Worm (Caenorhabditis elegans) whole organism, young adult: ENCODE measurements around the gene M176.10.

Source experiments
- F10E7.11 ChIP-seq: sonication (generic microtip); optimal IDR thresholded peaks from 2 replicates; lab custom pipeline; 2017; ENCODE audit warnings: mild to moderate bottlenecking, missing genetic modification characterization, moderate library complexity, missing compliant biosample characterization
- F37B4.10 ChIP-seq: fragments of 200-800 bp; sonication (Bioruptor generic); IDR thresholded peaks from 2 replicates; pipeline ENCODE4 v1.3.6; 2022; ENCODE audit warnings: missing genetic modification characterization, missing compliant biosample characterization
- F49E8.2 ChIP-seq: sonication (generic microtip); optimal IDR thresholded peaks from 3 replicates; lab custom pipeline; 2017; ENCODE audit warnings: missing genetic modification characterization, mild to moderate bottlenecking, missing compliant biosample characterization, antibody characterized with exemption, moderate library complexity; ENCODE audit not compliant: insufficient read depth
- F52B5.7 ChIP-seq: sonication (generic microtip); optimal IDR thresholded peaks from 2 replicates; lab custom pipeline; 2016; ENCODE audit warnings: mild to moderate bottlenecking, missing genetic modification characterization, missing compliant biosample characterization
- F57C9.4 ChIP-seq: sonication (generic microtip); optimal IDR thresholded peaks from 2 replicates; lab custom pipeline; 2017; ENCODE audit warnings: mild to moderate bottlenecking, missing genetic modification characterization, missing compliant biosample characterization
- T07F8.4 ChIP-seq: sonication (generic microtip); optimal IDR thresholded peaks from 2 replicates; lab custom pipeline; 2016; ENCODE audit warnings: mild to moderate bottlenecking, missing genetic modification characterization, moderate library complexity, missing compliant biosample characterization
- Y53F4B.3 ChIP-seq: fragments of 200-800 bp; sonication (Bioruptor generic); IDR thresholded peaks from 2 replicates; pipeline ENCODE4 v1.3.6; 2022; ENCODE audit warnings: missing genetic modification reagents, missing genetic modification characterization, missing compliant biosample characterization
- Y56A3A.18 ChIP-seq: fragments of 200-800 bp; sonication (Bioruptor generic); IDR thresholded peaks from 2 replicates; pipeline ENCODE4 v1.3.6; 2022; ENCODE audit warnings: missing genetic modification reagents, missing genetic modification characterization, missing compliant biosample characterization
- Y79H2A.3 ChIP-seq: fragments of 200-800 bp; sonication (Bioruptor generic); conservative IDR thresholded peaks from 2 replicates; pipeline ENCODE4 v1.3.6; 2022; ENCODE audit warnings: missing genetic modification reagents, missing genetic modification characterization, missing compliant biosample characterization
- aptf-2 ChIP-seq: fragments of 200-800 bp; sonication (Bioruptor generic); conservative IDR thresholded peaks from 2 replicates; pipeline ENCODE4 v1.3.6; 2022; ENCODE audit warnings: missing genetic modification reagents, missing genetic modification characterization, missing compliant biosample characterization
- aptf-3 ChIP-seq: fragments of 200-800 bp; sonication (Bioruptor generic); IDR thresholded peaks from 2 replicates; pipeline ENCODE4 v1.3.6; 2022; ENCODE audit warnings: missing genetic modification characterization, missing compliant biosample characterization
- athp-1 ChIP-seq: sonication (generic microtip); optimal IDR thresholded peaks from 2 replicates; lab custom pipeline; 2017; ENCODE audit warnings: mild to moderate bottlenecking, missing genetic modification characterization, missing compliant biosample characterization
- attf-5 ChIP-seq: fragments of 200-800 bp; sonication (Bioruptor generic); optimal IDR thresholded peaks from 2 replicates; lab custom pipeline; 2018; ENCODE audit warnings: mild to moderate bottlenecking, missing genetic modification characterization, missing compliant biosample characterization
- bed-2 ChIP-seq: fragments of 200-800 bp; sonication (Bioruptor generic); IDR thresholded peaks from 2 replicates; pipeline ENCODE4 v1.3.6; 2022; ENCODE audit warnings: missing genetic modification reagents, missing genetic modification characterization, missing compliant biosample characterization
- ceh-100 ChIP-seq: fragments of 200-800 bp; sonication (Bioruptor generic); IDR thresholded peaks from 2 replicates; pipeline ENCODE4 v1.3.6; 2022; ENCODE audit warnings: missing genetic modification reagents, missing genetic modification characterization, missing compliant biosample characterization
- ceh-27 ChIP-seq: fragments of 200-800 bp; sonication (Bioruptor generic); optimal IDR thresholded peaks from 2 replicates; lab custom pipeline; 2018; ENCODE audit warnings: mild to moderate bottlenecking, missing genetic modification characterization, moderate library complexity, missing compliant biosample characterization
- ceh-40 ChIP-seq: fragments of 200-800 bp; sonication (Bioruptor generic); IDR thresholded peaks from 2 replicates; pipeline ENCODE4 v1.3.6; 2022; ENCODE audit warnings: missing genetic modification characterization, missing compliant biosample characterization
- ceh-58 ChIP-seq: fragments of 200-800 bp; sonication (Bioruptor generic); IDR thresholded peaks from 2 replicates; pipeline ENCODE4 v1.3.6; 2022; ENCODE audit warnings: missing genetic modification characterization, missing compliant biosample characterization
- die-1 ChIP-seq: sonication (generic microtip); optimal IDR thresholded peaks from 2 replicates; lab custom pipeline; 2016; ENCODE audit warnings: missing genotype, mild to moderate bottlenecking, missing genetic modification characterization, missing compliant biosample characterization
- fkh-3 ChIP-seq: sonication (generic microtip); optimal IDR thresholded peaks from 2 replicates; lab custom pipeline; 2016; ENCODE audit warnings: mild to moderate bottlenecking, missing genetic modification characterization, missing compliant biosample characterization
- him-1 ChIP-seq: sonication (generic microtip); optimal IDR thresholded peaks from 2 replicates; lab custom pipeline; 2016; ENCODE audit warnings: missing genotype, missing genetic modification reagents, missing genetic modification characterization, missing compliant biosample characterization
- hlh-12 ChIP-seq: sonication (generic microtip); optimal IDR thresholded peaks from 2 replicates; lab custom pipeline; 2016; ENCODE audit warnings: missing genetic modification characterization, missing compliant biosample characterization
- hmg-20 ChIP-seq: fragments of 200-800 bp; sonication (Bioruptor generic); IDR thresholded peaks from 2 replicates; pipeline ENCODE4 v1.3.6; 2022; ENCODE audit warnings: missing genetic modification reagents, missing genetic modification characterization, missing compliant biosample characterization
- let-526 ChIP-seq: fragments of 200-800 bp; sonication (Bioruptor generic); IDR thresholded peaks from 2 replicates; pipeline ENCODE4 v1.3.6; 2022; ENCODE audit warnings: missing genetic modification reagents, missing genetic modification characterization, missing compliant biosample characterization
- let-607 ChIP-seq, 2 experiments: fragments of 200-800 bp in 1 of 2; sonication (Bioruptor generic) in 1 of 2; sonication (generic microtip) in 1 of 2; optimal IDR thresholded peaks; 2 replicates each; lab custom pipeline; 2016 to 2018; ENCODE audit warnings: mild to moderate bottlenecking in 2 of 2, missing compliant biosample characterization in 2 of 2, missing genetic modification characterization in 2 of 2, moderate library complexity in 2 of 2, missing genotype in 1 of 2
- lin-26 ChIP-seq: fragments of 200-800 bp; sonication (Bioruptor generic); IDR thresholded peaks from 2 replicates; pipeline ENCODE4 v1.3.6; 2022; ENCODE audit warnings: missing genetic modification reagents, missing genetic modification characterization, missing compliant biosample characterization
- lsy-27 ChIP-seq: sonication (generic microtip); optimal IDR thresholded peaks from 2 replicates; lab custom pipeline; 2017; ENCODE audit warnings: missing genetic modification characterization, mild to moderate bottlenecking, missing compliant biosample characterization, antibody characterized with exemption, missing genotype, borderline replicate concordance; ENCODE audit not compliant: insufficient read depth
- madf-3 ChIP-seq: fragments of 200-800 bp; sonication (Bioruptor generic); IDR thresholded peaks from 2 replicates; pipeline ENCODE4 v1.3.6; 2022; ENCODE audit warnings: missing genetic modification reagents, missing genetic modification characterization, missing compliant biosample characterization
- mxl-1 ChIP-seq: sonication (generic microtip); optimal IDR thresholded peaks from 2 replicates; lab custom pipeline; 2016; ENCODE audit warnings: missing genetic modification characterization, missing compliant biosample characterization
- nhr-179 ChIP-seq: sonication (generic microtip); optimal IDR thresholded peaks from 2 replicates; lab custom pipeline; 2016; ENCODE audit warnings: mild to moderate bottlenecking, missing genetic modification characterization, missing compliant biosample characterization
- nhr-90 ChIP-seq: sonication (generic microtip); optimal IDR thresholded peaks from 2 replicates; lab custom pipeline; 2016; ENCODE audit warnings: missing genotype, mild to moderate bottlenecking, missing genetic modification characterization, missing compliant biosample characterization
- rcor-1 ChIP-seq: fragments of 200-800 bp; sonication (Bioruptor generic); IDR thresholded peaks from 2 replicates; pipeline ENCODE4 v1.3.6; 2022; ENCODE audit warnings: missing genetic modification reagents, missing genetic modification characterization, missing compliant biosample characterization
- repo-1 ChIP-seq: sonication (generic microtip); optimal IDR thresholded peaks from 2 replicates; lab custom pipeline; 2017; ENCODE audit warnings: mild to moderate bottlenecking, missing genetic modification characterization, missing compliant biosample characterization
- sdz-38 ChIP-seq: sonication (generic microtip); optimal IDR thresholded peaks from 2 replicates; lab custom pipeline; 2016; ENCODE audit warnings: missing genotype, missing genetic modification characterization, missing compliant biosample characterization
- sea-2 ChIP-seq: fragments of 200-800 bp; sonication (Bioruptor generic); IDR thresholded peaks from 2 replicates; pipeline ENCODE4 v1.3.6; 2022; ENCODE audit warnings: missing genetic modification characterization, missing compliant biosample characterization
- snpc-1.3 ChIP-seq: sonication (generic microtip); optimal IDR thresholded peaks from 2 replicates; lab custom pipeline; 2017; ENCODE audit warnings: missing genetic modification characterization, mild to moderate bottlenecking, missing compliant biosample characterization, antibody characterized with exemption, moderate library complexity, missing genotype, missing genetic modification reagents; ENCODE audit not compliant: insufficient read depth
- snpc-3.4 ChIP-seq: sonication (generic microtip); optimal IDR thresholded peaks from 2 replicates; lab custom pipeline; 2017; ENCODE audit warnings: missing genetic modification characterization, mild to moderate bottlenecking, missing compliant biosample characterization, antibody characterized with exemption, moderate library complexity, missing genotype, missing genetic modification reagents
- snpc-4 ChIP-seq, 5 experiments: fragments of 150-350 bp in 1 of 5; sonication (generic microtip) in 4 of 5; optimal IDR thresholded peaks; 2 replicates each; lab custom pipeline; 2014 to 2018; ENCODE audit warnings: missing genetic modification characterization in 5 of 5, missing biosample characterization in 3 of 5, antibody characterized with exemption in 2 of 5, mild to moderate bottlenecking in 2 of 5, missing compliant biosample characterization in 2 of 5, missing genotype in 2 of 5, moderate library complexity in 2 of 5, missing genetic modification reagents in 1 of 5
- tbp1 ChIP-seq: fragments of 200-800 bp; sonication (Bioruptor generic); optimal IDR thresholded peaks from 2 replicates; lab custom pipeline; 2018; ENCODE audit warnings: mild to moderate bottlenecking, missing genetic modification characterization, missing compliant biosample characterization
- ztf-22 ChIP-seq: fragments of 200-800 bp; sonication (Bioruptor generic); optimal IDR thresholded peaks from 2 replicates; lab custom pipeline; 2018; ENCODE audit warnings: mild to moderate bottlenecking, missing genetic modification characterization, moderate library complexity, missing compliant biosample characterization

The M176.10 gene

ce11 chrII:9443522-9443921 is 17.5 kb upstream of the M176.10 start, which contains the start of gene chil-15 (continued):
- no peak for TF ChIP-seq sea-2 (GFP tag; lab: Robert Waterston, UW)
- TF ChIP-seq mxl-1 (tag; lab: Kevin White, UChicago): no peak
- no peak for TF ChIP-seq F10E7.11 (tag; lab: Kevin White, UChicago)

DNA sequence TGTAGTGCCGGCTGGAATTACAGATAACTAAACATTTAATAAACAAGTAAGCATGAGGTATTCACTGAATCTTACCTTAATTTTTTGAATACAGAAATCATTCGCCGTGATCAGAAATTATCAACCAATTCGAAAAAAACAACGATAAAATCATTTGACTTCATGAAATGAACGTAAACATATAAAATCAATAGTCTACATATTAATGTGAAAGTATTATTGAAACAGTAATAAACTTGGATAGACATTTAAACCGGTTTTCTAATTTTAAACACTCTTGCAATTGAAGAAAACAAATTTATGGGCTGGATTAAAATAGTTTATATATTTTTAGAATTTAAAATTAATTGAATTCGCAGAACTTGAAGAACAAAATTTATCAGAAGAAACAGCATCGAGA is 15.9 kb upstream of the M176.10 start, which contains the start of gene chil-16:
chil-16 (minus strand) TSS at position 101 of the 400 bp plus-strand sequence.
- TF ChIP-seq fkh-3 (tag; lab: Kevin White, UChicago) (no peak), F49E8.2 (tag; lab: Kevin White, UChicago) (no peak), let-607 (tag; optimal IDR thresholded peaks at IDR 0.05; lab: Kevin White, UChicago) (no peak), ztf-22 (GFP tag; lab: Kevin White, UChicago) (no peak), die-1 (no peak), sdz-38 (tag; lab: Kevin White, UChicago) (no peak), snpc-1.3 (tag; lab: Kevin White, UChicago) (no peak), ceh-58 (GFP tag; lab: Robert Waterston, UW) (no peak), aptf-3 (GFP tag; lab: Robert Waterston, UW) (no peak), F52B5.7 (tag; lab: Kevin White, UChicago) (no peak), F37B4.10 (GFP tag; lab: Robert Waterston, UW) (no peak), madf-3 (no peak), ceh-27 (GFP tag; lab: Kevin White, UChicago) (no peak), ceh-100 (GFP tag; lab: Robert Waterston, UW) (no peak), hmg-20 (GFP tag; lab: Robert Waterston, UW) (no peak), F57C9.4 (tag; lab: Kevin White, UChicago) (no peak), Y79H2A.3 (GFP tag; lab: Robert Waterston, UW) (no peak), rcor-1 (no peak), athp-1 (tag; lab: Kevin White, UChicago) (no peak)

DNA sequence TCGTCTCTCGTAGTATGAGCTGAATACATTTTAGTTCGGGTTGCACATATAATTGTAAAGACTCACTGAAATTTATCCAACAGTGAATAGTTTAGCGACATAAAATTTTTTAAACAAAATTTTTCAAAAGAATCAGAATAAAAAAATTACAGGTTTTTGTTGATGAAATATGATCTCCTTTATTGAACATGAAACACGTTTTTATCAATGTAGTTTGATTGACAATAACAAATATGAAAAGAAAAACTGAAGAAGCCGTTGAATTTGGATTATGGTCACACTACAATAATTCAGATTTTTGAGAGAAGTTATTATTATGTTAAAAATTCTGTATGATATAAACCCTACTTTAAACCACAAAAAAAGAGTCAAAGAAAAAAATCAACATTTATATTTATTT is 14.1 kb upstream of the M176.10 start, which contains the start of gene chil-17:
chil-17 (minus strand) TSS at position 101 of the 400 bp plus-strand sequence.
- TF ChIP-seq him-1 (no peak), snpc-4 (GFP tag; optimal IDR thresholded peaks at IDR 0.05; lab: Kevin White, UChicago) (no peak), snpc-4 (tag; optimal IDR thresholded peaks at IDR 0.05; lab: Kevin White, UChicago) (no peak), aptf-2 (GFP tag; lab: Robert Waterston, UW) (no peak), nhr-90 (tag; lab: Kevin White, UChicago) (no peak), snpc-3.4 (tag; lab: Kevin White, UChicago) (no peak), Y56A3A.18 (GFP tag; lab: Robert Waterston, UW) (no peak), repo-1 (no peak), Y53F4B.3 (no peak), lin-26 (no peak), T07F8.4 (tag; lab: Kevin White, UChicago) (no peak), nhr-179 (tag; lab: Kevin White, UChicago) (no peak), ceh-40 (GFP tag; lab: Robert Waterston, UW) (no peak), bed-2 (GFP tag; lab: Robert Waterston, UW) (no peak), lsy-27 (tag; lab: Kevin White, UChicago) (no peak), sea-2 (GFP tag; lab: Robert Waterston, UW) (no peak), tbp1 (no peak), hlh-12 (no peak), attf-5 (no peak), let-526 (GFP tag; lab: Robert Waterston, UW) (no peak), F10E7.11 (tag; lab: Kevin White, UChicago) (no peak)
- TF ChIP-seq, all 124 proteins: peak for 0
